Fruit fly (Drosophila melanogaster) Kc167 (cell line): ENCODE results near the gene Cpr100A.

ENCODE experiments used
- Sin3A ChIP-seq: fragments of >200 bp; optimal IDR thresholded peaks from 2 replicates; lab custom pipeline; 2018; ENCODE audit warnings: missing external identifiers
- h ChIP-seq: fragments of >200 bp; optimal IDR thresholded peaks from 3 replicates; lab custom pipeline; 2018; ENCODE audit warnings: missing external identifiers
- psq ChIP-seq: fragments of >200 bp; optimal IDR thresholded peaks from 2 replicates; lab custom pipeline; 2017; ENCODE audit warnings: missing external identifiers
- ttk ChIP-seq: sonication (Bioruptor generic); optimal IDR thresholded peaks from 2 replicates; lab custom pipeline; 2017; ENCODE audit warnings: missing external identifiers

DNA sequence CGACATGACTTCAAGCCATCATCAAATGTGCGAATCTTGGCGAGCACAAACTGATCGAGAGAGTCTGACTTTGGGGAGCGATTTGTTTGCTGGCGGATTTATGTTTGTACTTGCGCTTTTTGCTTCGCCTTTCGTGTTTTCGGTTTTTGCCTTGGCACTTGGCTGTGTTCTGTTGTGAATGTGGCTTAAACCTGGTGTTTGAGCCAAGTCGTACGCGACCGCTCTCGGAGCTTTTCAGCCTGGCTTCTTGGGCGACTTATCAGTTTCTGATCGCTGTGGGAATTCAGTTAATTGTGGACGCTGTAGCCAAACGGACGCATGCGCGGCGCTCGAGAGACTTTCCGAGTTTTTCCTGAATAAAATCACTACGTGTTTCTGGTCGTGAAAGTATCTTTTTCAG, 39.8 kb upstream of the Cpr100A start, which contains the start of gene CG15544:
- TF ChIP-seq Sin3A (no peak), psq (lab: Kevin White, UChicago) (no peak), h (lab: Kevin White, UChicago) (no peak), ttk (no peak)
